Fruit fly (Drosophila melanogaster) whole organism, adult: ENCODE data around the gene CG42869.
A peak's percentile ranks its signal among the peaks of the same experiment; 100 is the strongest.
"Not testable (repeated sequence)": the region's sequence is repeated elsewhere in the genome, so short reads cannot be mapped to it uniquely, and the experiment has no call there.

ENCODE experiments used
- CG11617 ChIP-seq: fragments of 200-800 bp; sonication (Bioruptor generic); optimal IDR thresholded peaks from 2 replicates; lab custom pipeline; 2017; ENCODE audit warnings: mild to moderate bottlenecking, missing biosample characterization, missing genetic modification reagents, missing genetic modification characterization
- CG12768 ChIP-seq: fragments of 200-800 bp; sonication (Bioruptor generic); optimal IDR thresholded peaks from 2 replicates; lab custom pipeline; 2017; ENCODE audit warnings: missing biosample characterization, missing genetic modification characterization, mild to moderate bottlenecking, moderate library complexity, missing genetic modification reagents
- CG14711 ChIP-seq: fragments of 200-800 bp; sonication (Bioruptor generic); optimal IDR thresholded peaks from 2 replicates; lab custom pipeline; 2018; ENCODE audit warnings: missing biosample characterization, mild to moderate bottlenecking, missing genetic modification characterization, moderate library complexity
- CG1620 ChIP-seq: fragments of 200-800 bp; sonication (Bioruptor generic); optimal IDR thresholded peaks from 2 replicates; lab custom pipeline; 2016; ENCODE audit warnings: missing biosample characterization, missing genetic modification characterization
- CG33017 ChIP-seq: fragments of 200-800 bp; sonication (Bioruptor generic); optimal IDR thresholded peaks from 2 replicates; lab custom pipeline; 2018; ENCODE audit warnings: missing biosample characterization, mild to moderate bottlenecking, missing genetic modification characterization, moderate library complexity
- CG5204 ChIP-seq: fragments of 200-800 bp; sonication (Bioruptor generic); optimal IDR thresholded peaks from 2 replicates; lab custom pipeline; 2016; ENCODE audit warnings: missing biosample characterization, missing genetic modification characterization
- CG7045 ChIP-seq: fragments of 200-800 bp; sonication (Bioruptor generic); optimal IDR thresholded peaks from 2 replicates; lab custom pipeline; 2017; ENCODE audit warnings: missing biosample characterization, mild to moderate bottlenecking, missing genetic modification characterization
- CG7101 ChIP-seq: fragments of 200-800 bp; sonication (Bioruptor generic); optimal IDR thresholded peaks from 2 replicates; lab custom pipeline; 2018; ENCODE audit warnings: missing biosample characterization, mild to moderate bottlenecking, missing genetic modification characterization, moderate library complexity
- Clk ChIP-seq: fragments of 200-800 bp; sonication (Bioruptor generic); optimal IDR thresholded peaks from 2 replicates; lab custom pipeline; 2017; ENCODE audit warnings: missing biosample characterization, missing genetic modification characterization
- Crg-1 ChIP-seq: fragments of 200-800 bp; sonication (Bioruptor generic); optimal IDR thresholded peaks from 2 replicates; lab custom pipeline; 2016; ENCODE audit warnings: missing biosample characterization, missing genetic modification characterization
- Hr96 ChIP-seq: fragments of 200-800 bp; sonication (Bioruptor generic); optimal IDR thresholded peaks from 2 replicates; lab custom pipeline; 2016; ENCODE audit warnings: missing biosample characterization, missing genetic modification characterization
- Mnt ChIP-seq: fragments of 200-800 bp; sonication (Bioruptor generic); optimal IDR thresholded peaks from 2 replicates; lab custom pipeline; 2016; ENCODE audit warnings: missing biosample characterization, mild to moderate bottlenecking, missing genetic modification characterization
- bab1 ChIP-seq: fragments of 200-800 bp; sonication (Bioruptor generic); optimal IDR thresholded peaks from 3 replicates; lab custom pipeline; 2019; ENCODE audit warnings: missing biosample characterization, mild to moderate bottlenecking, missing genetic modification characterization, moderate library complexity
- cic ChIP-seq: fragments of 200-800 bp; sonication (Bioruptor generic); optimal IDR thresholded peaks from 2 replicates; lab custom pipeline; 2017; ENCODE audit warnings: missing biosample characterization, mild to moderate bottlenecking, missing genetic modification characterization, moderate library complexity
- cnc ChIP-seq, 2 experiments: fragments of >200 bp; optimal IDR thresholded peaks; 2 replicates each; lab custom pipeline; 2017
- kay ChIP-seq: fragments of 200-800 bp; sonication (Bioruptor generic); peaks from one replicate; lab custom pipeline; 2016; ENCODE audit warnings: missing biosample characterization, missing genetic modification characterization, borderline replicate concordance
- ovo ChIP-seq: fragments of 200-800 bp; sonication (Bioruptor generic); optimal IDR thresholded peaks from 2 replicates; lab custom pipeline; 2016; ENCODE audit warnings: missing biosample characterization, missing genetic modification characterization
- pad ChIP-seq: fragments of 200-800 bp; sonication (Bioruptor generic); optimal IDR thresholded peaks from 3 replicates; lab custom pipeline; 2017; ENCODE audit warnings: missing biosample characterization, missing genetic modification characterization, mild to moderate bottlenecking, moderate library complexity, missing genetic modification reagents
- tj ChIP-seq: fragments of 200-800 bp; sonication (Bioruptor generic); optimal IDR thresholded peaks from 3 replicates; lab custom pipeline; 2017; ENCODE audit warnings: missing biosample characterization, mild to moderate bottlenecking, missing genetic modification characterization, moderate library complexity
- toe ChIP-seq: fragments of 200-800 bp; sonication (Bioruptor generic); optimal IDR thresholded peaks from 2 replicates; lab custom pipeline; 2016; ENCODE audit warnings: missing biosample characterization, missing genetic modification characterization

Gene CG42869

DNA sequence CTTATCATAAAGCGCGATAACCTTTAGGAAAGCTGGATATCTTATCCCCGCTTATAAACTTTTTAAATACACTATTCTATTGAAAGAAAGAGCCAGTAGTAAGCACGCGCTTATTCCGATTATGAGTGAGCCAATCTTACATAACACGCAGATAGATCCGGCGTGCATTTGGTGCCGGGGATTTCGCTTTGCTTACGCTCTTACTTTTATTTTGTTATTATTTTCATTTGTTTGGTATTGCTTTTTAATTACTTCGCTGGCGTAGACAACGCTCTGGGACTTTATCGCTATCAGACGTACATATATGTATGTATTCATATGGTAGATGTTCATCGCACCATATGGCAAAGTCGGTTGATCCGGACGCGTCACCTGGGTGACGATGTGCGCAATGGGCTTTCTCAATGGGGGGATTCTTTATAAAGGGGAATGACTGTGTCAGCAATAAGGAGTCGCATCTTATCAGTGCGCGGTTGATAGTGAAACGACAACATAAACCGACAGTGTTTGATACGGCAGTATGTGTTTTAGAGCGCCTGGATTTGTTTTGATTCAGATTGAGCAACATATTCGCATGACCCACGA lies 4.2 kb upstream of the CG42869 start:
- TF ChIP-seq CG5204 (GFP tag; lab: Kevin White, UChicago) (no peak), CG7045 (no peak), CG11617 (GFP tag; lab: Kevin White, UChicago) (no peak), Hr96 (GFP tag; lab: Kevin White, UChicago) (no peak), pad (GFP tag; lab: Kevin White, UChicago) (peak; percentile 5), CG14711 (tag; lab: Kevin White, UChicago) (no peak), CG12768 (GFP tag; lab: Kevin White, UChicago) (no peak), cnc (optimal IDR thresholded peaks at IDR 0.05; lab: Kevin White, UChicago) (no peak), Mnt (no peak), tj (GFP tag; lab: Kevin White, UChicago) (peak; percentile 51), bab1 (GFP tag; lab: Kevin White, UChicago) (no peak), toe (no peak), CG1620 (GFP tag; lab: Kevin White, UChicago) (no peak), Clk (no peak), CG7101 (tag; lab: Kevin White, UChicago) (no peak), cic (GFP tag; lab: Kevin White, UChicago) (peak; percentile 72), CG33017 (no peak), kay (GFP tag; lab: Kevin White, UChicago) (peak; percentile 95)

DNA sequence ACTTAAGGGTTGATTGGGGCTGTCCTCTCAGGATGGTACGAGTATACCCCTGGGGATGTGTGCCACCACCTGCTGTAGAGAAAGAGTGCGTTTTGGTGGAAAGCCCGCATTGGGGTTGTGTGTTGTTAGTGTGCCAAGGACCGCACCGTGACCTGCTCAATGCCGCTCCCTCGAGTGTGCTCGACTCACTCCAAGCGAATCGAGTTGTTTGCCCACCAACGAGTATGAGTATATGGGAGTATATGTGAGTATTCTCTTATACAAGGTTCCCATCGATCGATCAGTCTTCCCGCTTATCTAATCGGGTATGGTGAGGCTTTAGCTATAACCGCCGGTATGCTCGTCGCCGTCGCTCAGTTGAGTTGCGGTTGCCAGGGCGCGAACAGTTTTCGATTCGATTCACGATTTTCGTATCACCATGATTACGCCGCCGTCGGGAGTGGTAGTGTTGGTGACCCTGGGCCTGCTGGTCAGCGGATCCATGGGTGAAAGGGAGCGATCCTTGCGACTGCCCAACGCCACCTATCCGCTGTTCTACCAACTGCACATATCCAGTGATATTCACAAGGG lies 3.2 kb upstream of the CG42869 start, which contains the start of gene CG5849:
CG5849 (plus strand) TSS at position 356 of the 570 bp plus-strand sequence.
- TF ChIP-seq ovo (GFP tag; lab: Kevin White, UChicago) = no peak
- peak; percentile 22 for TF ChIP-seq Mnt
- no peak for TF ChIP-seq CG5204 (GFP tag; lab: Kevin White, UChicago)
- no peak for TF ChIP-seq CG7045
- no peak for TF ChIP-seq cnc (optimal IDR thresholded peaks at IDR 0.05; lab: Kevin White, UChicago)
- no peak for TF ChIP-seq Crg-1 (GFP tag; lab: Kevin White, UChicago)
- TF ChIP-seq Clk = no peak

DNA sequence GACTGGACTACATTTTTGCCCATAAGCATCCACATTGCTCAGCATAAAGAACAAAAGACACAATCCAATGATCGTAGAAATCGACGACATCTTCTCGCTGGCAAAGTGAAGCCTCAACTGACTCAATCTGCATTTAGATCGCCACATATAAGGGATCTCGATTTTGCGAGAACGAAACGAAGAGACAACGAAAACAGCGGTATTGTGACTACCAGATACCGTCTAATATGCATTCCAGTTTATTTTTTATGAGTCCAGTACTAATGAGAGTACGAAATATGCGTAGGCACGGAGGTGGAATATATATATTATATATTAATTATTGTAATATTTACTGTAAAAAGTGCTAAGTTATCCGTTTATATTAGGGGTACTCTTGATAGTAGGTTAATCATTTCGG lies 2.4 kb upstream of the CG42869 start, which contains the start of gene CG34034:
CG34034 (minus strand) TSS at position 101 of the 400 bp plus-strand sequence.
- TF ChIP-seq CG1620 (GFP tag; lab: Kevin White, UChicago) (no peak), tj (GFP tag; lab: Kevin White, UChicago) (no peak), Hr96 (GFP tag; lab: Kevin White, UChicago) (no peak), CG7045 (no peak), Mnt (no peak), cic (GFP tag; lab: Kevin White, UChicago) (no peak), CG11617 (GFP tag; lab: Kevin White, UChicago) (no peak), CG7101 (tag; lab: Kevin White, UChicago) (no peak), ovo (GFP tag; lab: Kevin White, UChicago) (no peak), Clk (no peak), CG5204 (GFP tag; lab: Kevin White, UChicago) (no peak), pad (GFP tag; lab: Kevin White, UChicago) (no peak), kay (GFP tag; lab: Kevin White, UChicago) (no peak), CG33017 (no peak)

DNA sequence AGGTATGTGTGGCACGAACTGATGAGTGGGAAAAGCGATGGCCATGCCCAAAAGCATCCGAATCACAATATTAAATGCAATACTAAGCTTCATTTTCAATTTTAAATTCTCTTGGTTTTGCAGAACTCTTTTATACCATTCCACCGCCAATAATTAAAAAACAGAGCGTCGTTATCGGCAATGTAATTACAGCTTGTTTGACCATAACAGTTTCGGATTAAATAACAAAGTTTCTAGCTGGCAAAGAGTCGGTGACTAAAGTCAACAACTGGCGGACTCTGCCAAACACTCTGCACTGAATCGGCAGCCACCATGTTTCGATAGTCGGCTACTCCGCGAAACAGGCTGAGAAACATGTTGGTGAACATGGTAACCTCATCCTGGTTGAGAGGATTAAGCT lies 615 bp upstream of the CG42869 start, which contains the start of gene CG42870:
CG42870 (minus strand) TSS at position 101 of the 400 bp plus-strand sequence.
- TF ChIP-seq CG12768 (GFP tag; lab: Kevin White, UChicago) = no peak
- no peak for TF ChIP-seq bab1 (GFP tag; lab: Kevin White, UChicago)
- no peak for TF ChIP-seq Crg-1 (GFP tag; lab: Kevin White, UChicago)
- TF ChIP-seq cic (GFP tag; lab: Kevin White, UChicago) = no peak
- no peak for TF ChIP-seq CG7045
- TF ChIP-seq tj (GFP tag; lab: Kevin White, UChicago) = no peak
- TF ChIP-seq cnc (optimal IDR thresholded peaks at IDR 0.05; lab: Kevin White, UChicago) = no peak
- TF ChIP-seq CG33017 = no peak
- no peak for TF ChIP-seq CG7101 (tag; lab: Kevin White, UChicago)
- TF ChIP-seq kay (GFP tag; lab: Kevin White, UChicago) = no peak
- no peak for TF ChIP-seq Mnt
- no peak for TF ChIP-seq CG5204 (GFP tag; lab: Kevin White, UChicago)
- no peak for TF ChIP-seq ovo (GFP tag; lab: Kevin White, UChicago)
- TF ChIP-seq pad (GFP tag; lab: Kevin White, UChicago) = no peak
- no peak for TF ChIP-seq CG14711 (tag; lab: Kevin White, UChicago)
- no peak for TF ChIP-seq CG1620 (GFP tag; lab: Kevin White, UChicago)
- TF ChIP-seq toe = no peak
- no peak for TF ChIP-seq CG11617 (GFP tag; lab: Kevin White, UChicago)
- no peak for TF ChIP-seq Hr96 (GFP tag; lab: Kevin White, UChicago)
- no peak for TF ChIP-seq Clk

DNA sequence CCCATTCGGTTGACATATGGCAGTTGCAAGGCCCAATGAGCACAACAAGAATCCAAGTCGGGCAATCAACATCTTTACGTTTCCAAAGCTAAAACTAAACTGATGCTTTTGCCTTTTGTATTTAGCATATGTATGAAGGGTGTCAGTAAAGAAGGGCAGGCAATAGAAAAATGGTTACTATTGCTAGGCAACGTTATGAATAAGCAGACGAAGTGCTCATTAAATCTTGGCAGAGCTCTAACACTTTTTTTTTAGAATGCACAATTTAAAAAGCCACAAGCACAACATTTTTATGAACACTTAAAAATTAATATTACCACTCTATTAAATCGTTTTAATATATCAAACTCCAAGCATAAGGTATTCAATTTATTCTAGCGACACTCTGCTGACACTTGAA lies 453 bp downstream of the CG42869 start, which contains the start of gene Sfp93F:
Sfp93F (minus strand) TSS at position 101 of the 400 bp plus-strand sequence.
- TF ChIP-seq Clk; toe; CG12768 (GFP tag; lab: Kevin White, UChicago): not testable (repeated sequence)

DNA sequence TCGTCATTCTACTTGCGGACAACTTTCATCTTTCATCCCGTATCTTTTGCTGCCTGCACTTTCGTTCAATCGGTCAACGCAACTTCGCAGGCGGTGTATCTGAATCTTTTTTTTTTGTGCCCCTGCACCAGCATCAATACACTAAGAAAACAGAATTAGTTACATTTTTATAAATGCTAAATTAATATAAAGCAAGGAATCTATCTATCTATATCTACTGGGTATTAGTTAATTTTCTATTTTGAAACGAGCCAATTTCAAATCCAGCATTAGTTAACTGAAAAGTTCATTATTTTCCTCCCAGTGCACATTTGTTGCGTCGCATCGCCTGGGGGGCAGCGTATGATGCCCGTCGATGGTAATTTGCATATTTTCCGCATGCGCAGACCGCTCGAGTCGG lies 3.7 kb downstream of the CG42869 start:
- no peak for TF ChIP-seq toe
- no peak for TF ChIP-seq ovo (GFP tag; lab: Kevin White, UChicago)
- no peak for TF ChIP-seq Hr96 (GFP tag; lab: Kevin White, UChicago)
- no peak for TF ChIP-seq cic (GFP tag; lab: Kevin White, UChicago)
- no peak for TF ChIP-seq CG1620 (GFP tag; lab: Kevin White, UChicago)
- no peak for TF ChIP-seq tj (GFP tag; lab: Kevin White, UChicago)
- TF ChIP-seq kay (GFP tag; lab: Kevin White, UChicago) = no peak
- TF ChIP-seq CG12768 (GFP tag; lab: Kevin White, UChicago) = no peak
- no peak for TF ChIP-seq CG14711 (tag; lab: Kevin White, UChicago)
- TF ChIP-seq Mnt = no peak
- TF ChIP-seq bab1 (GFP tag; lab: Kevin White, UChicago) = no peak
- no peak for TF ChIP-seq Clk
- no peak for TF ChIP-seq CG5204 (GFP tag; lab: Kevin White, UChicago)
- no peak for TF ChIP-seq CG11617 (GFP tag; lab: Kevin White, UChicago)
